Worm (Caenorhabditis elegans): Measurements from ENCODE around the gene B0035.21.

B0035.21 gene

ce11 chrIV:11340735-11341443 lies 13.8 kb downstream of the B0035.21 start (continued):
- TF ChIP-seq lin-54 (GFP tag; optimal IDR thresholded peaks at IDR 0.05) (peak; percentile 45), gei-17 (GFP tag; optimal IDR thresholded peaks at IDR 0.05) (no peak), attf-5 (GFP tag; optimal IDR thresholded peaks at IDR 0.05) (no peak), hsf-1 (GFP tag; IDR thresholded peaks at IDR 0.05) (peak; percentile 48; the same call in 1 of the 2 replicates), him-1 (tag; optimal IDR thresholded peaks at IDR 0.05) (peak; percentile 99), ccch-3 (GFP tag; optimal IDR thresholded peaks at IDR 0.05) (no peak), K11D2.4 (GFP tag; IDR thresholded peaks at IDR 0.05) (no peak), unc-62 (GFP tag; optimal IDR thresholded peaks at IDR 0.05) (no peak), akir-1 (GFP tag; optimal IDR thresholded peaks at IDR 0.05) (no peak), sea-2 (GFP tag; IDR thresholded peaks at IDR 0.05) (no peak), lsl-1 (GFP tag; optimal IDR thresholded peaks at IDR 0.05) (peak; percentile 19)

- TF ChIP-seq ceh-27 (GFP tag; optimal IDR thresholded peaks at IDR 0.05), result no peak
- no peak for TF ChIP-seq madf-8 (GFP tag; conservative IDR thresholded peaks at IDR 0.05)
- TF ChIP-seq madf-6 (GFP tag; IDR thresholded peaks at IDR 0.05), result no peak
- no peak for TF ChIP-seq Y79H2A.3 (GFP tag; conservative IDR thresholded peaks at IDR 0.05)
- no peak for TF ChIP-seq B0019.2 (GFP tag; conservative IDR thresholded peaks at IDR 0.05)
- no peak for TF ChIP-seq C17E4.6 (GFP tag; IDR thresholded peaks at IDR 0.05)
- no peak for TF ChIP-seq lin-26 (GFP tag; IDR thresholded peaks at IDR 0.05)
- no peak for TF ChIP-seq attf-6 (GFP tag; IDR thresholded peaks at IDR 0.05)
- TF ChIP-seq B0261.1 (tag; optimal IDR thresholded peaks at IDR 0.05), result no peak
- no peak for TF ChIP-seq nfya-1 (tag; optimal IDR thresholded peaks at IDR 0.05; ENCODE audit: borderline replicate concordance, insufficient read depth)
- TF ChIP-seq xnd-1 (tag; optimal IDR thresholded peaks at IDR 0.05), result no peak
- TF ChIP-seq madf-10 (tag; optimal IDR thresholded peaks at IDR 0.05), result no peak
- TF ChIP-seq D2030.7 (GFP tag; IDR thresholded peaks at IDR 0.05), result no peak
- TF ChIP-seq unc-62 (GFP tag; optimal IDR thresholded peaks at IDR 0.05), result no peak
- TF ChIP-seq F10E7.11 (tag; optimal IDR thresholded peaks at IDR 0.05), result no peak
- no peak for TF ChIP-seq snpc-4 (GFP tag; optimal IDR thresholded peaks at IDR 0.05)
- no peak for TF ChIP-seq snpc-4 (tag; optimal IDR thresholded peaks at IDR 0.05)
- no peak for TF ChIP-seq nhr-27 (tag; optimal IDR thresholded peaks at IDR 0.05)
- TF ChIP-seq tbp1 (GFP tag; optimal IDR thresholded peaks at IDR 0.05), result no peak
- no peak for TF ChIP-seq nhr-80 (tag; optimal IDR thresholded peaks at IDR 0.05)
- no peak for TF ChIP-seq T07F8.4 (tag; optimal IDR thresholded peaks at IDR 0.05)
These were observed 17.2 kb downstream of the B0035.21 start for ce11 chrIV:11344288-11344687.

ce11 chrIV:11347275-11347674 lies 20.2 kb downstream of the B0035.21 start:
- no peak for TF ChIP-seq nhr-80 (tag; optimal IDR thresholded peaks at IDR 0.05)
- TF ChIP-seq snpc-1.3 (tag; optimal IDR thresholded peaks at IDR 0.05; ENCODE audit: insufficient read depth), result no peak
- TF ChIP-seq zim-3 (tag; optimal IDR thresholded peaks at IDR 0.05), result no peak
- TF ChIP-seq madf-6 (GFP tag; IDR thresholded peaks at IDR 0.05), result no peak
- no peak for TF ChIP-seq mxl-1 (tag; optimal IDR thresholded peaks at IDR 0.05)
- TF ChIP-seq ztf-25 (GFP tag; IDR thresholded peaks at IDR 0.05), result no peak
- TF ChIP-seq ama-1 (optimal IDR thresholded peaks at IDR 0.05), result no peak
- TF ChIP-seq ama-1 (GFP tag; optimal IDR thresholded peaks at IDR 0.05), result no peak

All from whole organism, young adult.